Fruit fly (Drosophila melanogaster) whole organism, pupa: ENCODE results near the gene sff.

Experiments
- CG10348 ChIP-seq: fragments of 200-800 bp; sonication (Bioruptor generic); IDR thresholded peaks from 2 replicates; pipeline ENCODE4 v1.3.6; 2022; ENCODE audit warnings: missing biosample characterization, missing genetic modification characterization
- CG12605 ChIP-seq: fragments of 200-800 bp; sonication (Bioruptor generic); IDR thresholded peaks from 2 replicates; pipeline ENCODE4 v1.3.6; 2022; ENCODE audit warnings: missing biosample characterization, missing genetic modification characterization
- CG13204 ChIP-seq: fragments of 200-800 bp; sonication (Bioruptor generic); optimal IDR thresholded peaks from 2 replicates; lab custom pipeline; 2018; ENCODE audit warnings: missing biosample characterization, mild to moderate bottlenecking, missing genetic modification characterization, moderate library complexity
- CG14655 ChIP-seq: fragments of 200-800 bp; sonication (Bioruptor generic); optimal IDR thresholded peaks from 3 replicates; lab custom pipeline; 2017; ENCODE audit warnings: mild to moderate bottlenecking, missing biosample characterization, missing genetic modification reagents, missing genetic modification characterization
- CG15710 ChIP-seq: fragments of 200-800 bp; sonication (Bioruptor generic); optimal IDR thresholded peaks from 2 replicates; lab custom pipeline; 2018; ENCODE audit warnings: missing biosample characterization, mild to moderate bottlenecking, missing genetic modification characterization, moderate library complexity
- CG17806 ChIP-seq: fragments of 200-800 bp; sonication (Bioruptor generic); optimal IDR thresholded peaks from 2 replicates; lab custom pipeline; 2018; ENCODE audit warnings: missing biosample characterization, mild to moderate bottlenecking, missing genetic modification characterization, moderate library complexity
- CG32121 ChIP-seq: fragments of 200-800 bp; sonication (Bioruptor generic); IDR thresholded peaks from 2 replicates; pipeline ENCODE4 v1.3.6; 2022; ENCODE audit warnings: missing biosample characterization, missing genetic modification characterization
- CG34367 ChIP-seq: fragments of 200-800 bp; sonication (Bioruptor generic); optimal IDR thresholded peaks from 2 replicates; lab custom pipeline; 2018; ENCODE audit warnings: missing biosample characterization, mild to moderate bottlenecking, missing genetic modification characterization
- CG4496 ChIP-seq: fragments of 200-800 bp; sonication (Bioruptor generic); IDR thresholded peaks from 3 replicates; pipeline ENCODE4 v1.3.6; 2022; ENCODE audit warnings: missing biosample characterization, missing genetic modification characterization
- CG8159 ChIP-seq: fragments of 200-800 bp; sonication (Bioruptor generic); optimal IDR thresholded peaks from 3 replicates; lab custom pipeline; 2018; ENCODE audit warnings: missing biosample characterization, mild to moderate bottlenecking, missing genetic modification characterization, moderate library complexity
- CG8301 ChIP-seq: fragments of 200-800 bp; sonication (Bioruptor generic); optimal IDR thresholded peaks from 2 replicates; lab custom pipeline; 2018; ENCODE audit warnings: missing biosample characterization, mild to moderate bottlenecking, missing genetic modification characterization
- CG9948 ChIP-seq: fragments of 200-800 bp; sonication (Bioruptor generic); optimal IDR thresholded peaks from 2 replicates; lab custom pipeline; 2018; ENCODE audit warnings: missing biosample characterization, mild to moderate bottlenecking, missing genetic modification characterization, moderate library complexity
- D1 ChIP-seq: fragments of 200-800 bp; sonication (Bioruptor generic); optimal IDR thresholded peaks from 2 replicates; lab custom pipeline; 2018; ENCODE audit warnings: missing biosample characterization, mild to moderate bottlenecking, missing genetic modification characterization, moderate library complexity
- EcR ChIP-seq: fragments of 200-800 bp; sonication (Bioruptor generic); optimal IDR thresholded peaks from 3 replicates; lab custom pipeline; 2019; ENCODE audit warnings: missing biosample characterization, missing genetic modification characterization, mild to moderate bottlenecking, moderate library complexity, missing genetic modification reagents
- Ets98B ChIP-seq: fragments of 200-800 bp; sonication (Bioruptor generic); IDR thresholded peaks from 2 replicates; pipeline ENCODE4 v1.3.6; 2022; ENCODE audit warnings: missing biosample characterization, missing genetic modification characterization
- Pif1A ChIP-seq: fragments of 200-800 bp; sonication (Bioruptor generic); optimal IDR thresholded peaks from 3 replicates; lab custom pipeline; 2016; ENCODE audit warnings: missing biosample characterization, missing genetic modification characterization
- Pif1B ChIP-seq: fragments of 200-800 bp; sonication (Bioruptor generic); optimal IDR thresholded peaks from 3 replicates; lab custom pipeline; 2016; ENCODE audit warnings: missing biosample characterization, missing genetic modification characterization
- Snoo ChIP-seq: fragments of 200-800 bp; sonication (Bioruptor generic); optimal IDR thresholded peaks from 3 replicates; lab custom pipeline; 2017; ENCODE audit warnings: missing biosample characterization, mild to moderate bottlenecking, missing genetic modification characterization, inconsistent platforms
- fd96Ca ChIP-seq: fragments of 200-800 bp; sonication (Bioruptor generic); IDR thresholded peaks from 3 replicates; pipeline ENCODE4 v1.3.6; 2022; ENCODE audit warnings: missing biosample characterization, missing genetic modification characterization
- gl ChIP-seq: fragments of 200-800 bp; sonication (Bioruptor generic); optimal IDR thresholded peaks from 2 replicates; lab custom pipeline; 2018; ENCODE audit warnings: missing biosample characterization, mild to moderate bottlenecking, missing genetic modification characterization
- rn ChIP-seq: fragments of 200-800 bp; sonication (Bioruptor generic); IDR thresholded peaks from 2 replicates; pipeline ENCODE4 v1.3.6; 2022; ENCODE audit warnings: missing biosample characterization, missing genetic modification characterization

sff gene

DNA sequence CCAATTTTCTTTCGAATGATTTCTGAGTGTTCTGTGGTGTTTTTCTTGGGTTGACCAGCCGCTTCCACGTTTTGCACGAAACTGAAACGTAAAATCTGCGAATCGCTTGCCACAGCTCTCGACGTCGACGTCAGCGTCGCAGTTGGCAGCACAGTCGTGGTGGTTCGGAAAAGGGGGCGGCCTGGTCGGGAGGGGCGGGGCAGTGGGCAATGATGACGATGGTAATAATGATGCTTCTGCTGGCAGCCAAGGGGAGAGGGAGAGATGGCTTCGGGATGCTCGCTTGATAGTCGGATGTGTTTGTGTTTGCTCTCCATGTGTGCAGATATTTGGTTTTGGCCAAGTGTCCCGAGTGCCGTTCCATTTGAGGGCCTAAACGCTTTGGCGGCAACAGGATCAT lies 28.2 kb upstream of the sff start:
- TF ChIP-seq CG4496, result peak; percentile 75
- TF ChIP-seq CG10348, result 0 out of 2 replicates have a peak, but pooled peaks have one; percentile 13
- TF ChIP-seq CG9948 (tag; lab: Kevin White, UChicago), result no peak
- TF ChIP-seq gl (tag; lab: Kevin White, UChicago), result no peak
- TF ChIP-seq CG15710 (tag; lab: Kevin White, UChicago), result no peak
- TF ChIP-seq Snoo (tag; lab: Kevin White, UChicago), result no peak
- TF ChIP-seq CG17806, result no peak
- TF ChIP-seq EcR (GFP tag; lab: Kevin White, UChicago), result peak; percentile 28
- TF ChIP-seq Pif1A (GFP tag; lab: Kevin White, UChicago), result no peak
- peak; percentile 56 for TF ChIP-seq CG32121
- TF ChIP-seq CG12605 (GFP tag; lab: Robert Waterston, UW), result peak; percentile 45; the same call in 1 of the 2 replicates
- peak; percentile 75 for TF ChIP-seq CG13204 (GFP tag; lab: Kevin White, UChicago)

DNA sequence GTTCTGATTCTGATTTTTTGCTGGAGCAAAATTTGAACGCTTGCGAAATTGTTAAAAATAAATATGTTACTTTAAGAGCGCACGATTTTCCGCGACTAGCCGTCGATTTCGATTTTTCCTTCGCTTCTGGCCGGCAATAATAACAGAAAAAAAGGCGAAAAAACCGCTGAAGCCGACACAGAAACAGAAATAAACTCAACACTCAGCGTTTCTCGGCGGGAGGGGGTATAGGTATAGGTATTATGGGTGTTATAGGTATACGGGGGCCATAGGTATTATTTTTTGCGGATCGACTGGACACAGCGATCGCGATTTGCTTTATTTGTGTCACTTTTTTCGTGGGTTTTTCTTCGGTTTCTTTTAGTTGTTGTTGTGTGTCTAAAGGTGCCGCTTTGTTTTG lies 27.6 kb upstream of the sff start:
- no peak for TF ChIP-seq CG10348
- no peak for TF ChIP-seq CG8159 (tag; lab: Kevin White, UChicago)
- TF ChIP-seq Pif1A (GFP tag; lab: Kevin White, UChicago), result no peak
- TF ChIP-seq D1 (tag; lab: Kevin White, UChicago), result no peak
- no peak for TF ChIP-seq CG8301
- peak; percentile 13; the same call in 1 of the 3 replicates for TF ChIP-seq fd96Ca (GFP tag; lab: Robert Waterston, UW)

DNA sequence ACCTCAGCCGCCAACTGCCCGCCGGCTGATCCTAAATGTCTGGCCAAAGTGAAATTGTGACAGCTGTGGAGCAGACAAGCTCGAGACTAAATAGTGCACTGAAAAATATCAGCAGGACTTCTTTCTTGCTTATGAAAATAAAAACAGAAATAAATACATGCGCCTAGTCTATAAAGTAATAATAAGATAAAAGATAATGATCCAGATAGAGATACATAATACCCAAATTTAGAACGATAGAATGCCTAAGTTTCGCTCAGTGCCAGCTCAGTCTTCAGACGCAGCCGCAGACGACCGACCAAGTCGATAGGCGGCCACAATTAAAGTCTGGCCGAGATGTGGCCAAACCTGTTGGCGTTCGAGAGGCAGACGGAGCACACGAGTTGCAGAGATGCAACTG lies 16.2 kb upstream of the sff start:
- TF ChIP-seq EcR (GFP tag; lab: Kevin White, UChicago) (no peak), CG17806 (no peak), CG12605 (GFP tag; lab: Robert Waterston, UW) (peak; percentile 90), Ets98B (GFP tag; lab: Robert Waterston, UW) (peak; percentile 96), CG14655 (GFP tag; lab: Kevin White, UChicago) (peak; percentile 90), CG15710 (tag; lab: Kevin White, UChicago) (peak; percentile 88), CG9948 (tag; lab: Kevin White, UChicago) (peak; percentile 76), CG8301 (peak; percentile 92), D1 (tag; lab: Kevin White, UChicago) (no peak), CG8159 (tag; lab: Kevin White, UChicago) (peak; percentile 86), rn (peak; percentile 88), CG32121 (peak; percentile 95), Pif1B (GFP tag; lab: Kevin White, UChicago) (peak; percentile 87), fd96Ca (GFP tag; lab: Robert Waterston, UW) (peak; percentile 91), gl (tag; lab: Kevin White, UChicago) (no peak), Pif1A (GFP tag; lab: Kevin White, UChicago) (peak; percentile 78), CG34367 (peak; percentile 83), CG10348 (peak; percentile 81), Snoo (tag; lab: Kevin White, UChicago) (peak; percentile 95), CG4496 (peak; percentile 97), CG13204 (GFP tag; lab: Kevin White, UChicago) (peak; percentile 68)

- TF ChIP-seq CG8301 (no peak), Pif1B (GFP tag; lab: Kevin White, UChicago) (no peak)
Measured at dm6 chr3L:15924319-15924718, 342 bp downstream of the sff start.

DNA sequence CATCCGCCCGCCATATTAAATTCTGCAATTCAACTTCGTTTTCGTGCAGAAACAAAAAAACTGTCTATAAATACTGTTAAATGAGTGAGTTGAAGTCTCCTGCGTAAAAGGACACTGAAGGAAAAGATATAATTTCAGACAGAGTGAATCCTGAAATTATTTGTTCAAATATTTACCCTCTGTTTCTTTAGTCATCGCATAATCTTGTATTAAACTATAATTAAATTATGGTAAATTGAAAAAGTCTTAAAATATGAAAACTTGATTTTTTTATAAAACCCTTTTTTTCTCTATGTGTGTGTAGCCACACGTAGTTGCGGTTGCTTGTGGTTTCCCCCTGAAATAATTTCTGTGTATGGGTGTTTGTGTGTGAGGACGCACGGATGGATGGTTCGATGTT lies 1.3 kb downstream of the sff start:
- TF ChIP-seq CG9948 (tag; lab: Kevin White, UChicago) (no peak), CG15710 (tag; lab: Kevin White, UChicago) (peak; percentile 33), CG17806 (peak; percentile 14), CG8159 (tag; lab: Kevin White, UChicago) (peak; percentile 50), CG10348 (no peak), Pif1A (GFP tag; lab: Kevin White, UChicago) (peak; percentile 14)

DNA sequence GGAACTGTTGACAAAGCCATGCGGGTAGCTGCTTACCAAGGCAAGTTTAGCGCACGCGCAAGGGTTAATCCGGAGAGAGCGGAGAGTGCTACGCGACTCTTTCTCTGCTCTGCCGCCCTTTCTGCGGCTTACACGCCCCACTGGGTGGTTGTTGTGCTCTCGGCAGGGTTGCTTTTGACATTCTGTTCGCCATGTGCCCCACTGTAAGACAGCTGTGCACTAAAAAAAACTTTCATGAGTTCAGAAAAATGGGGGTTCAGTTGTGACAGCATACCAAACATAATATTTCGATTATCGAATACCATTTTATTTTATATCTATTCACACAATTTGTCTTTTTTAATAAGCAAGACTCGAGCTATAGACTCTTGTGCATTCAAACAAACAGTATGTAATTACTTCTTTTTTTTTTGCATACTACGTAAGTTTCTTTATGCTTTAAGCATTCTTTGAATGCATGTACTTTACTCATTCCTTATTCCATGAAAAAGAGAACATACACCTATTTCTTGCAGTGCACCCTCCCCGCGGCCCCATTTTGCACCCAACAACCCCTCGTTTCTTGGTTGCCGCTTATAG lies 3.5 kb downstream of the sff start:
- TF ChIP-seq CG15710 (tag; lab: Kevin White, UChicago), result peak; percentile 44
- peak; percentile 4 for TF ChIP-seq CG34367
- TF ChIP-seq CG14655 (GFP tag; lab: Kevin White, UChicago), result peak; percentile 49
- no peak for TF ChIP-seq gl (tag; lab: Kevin White, UChicago)
- peak; percentile 19 for TF ChIP-seq CG9948 (tag; lab: Kevin White, UChicago)
- 0 out of 2 replicates have a peak, but pooled peaks have one; percentile 16 for TF ChIP-seq rn
- TF ChIP-seq CG8159 (tag; lab: Kevin White, UChicago), result peak; percentile 62
- peak; percentile 24 for TF ChIP-seq CG8301
- peak; percentile 23 for TF ChIP-seq Pif1A (GFP tag; lab: Kevin White, UChicago)
- TF ChIP-seq CG4496, result no peak

dm6 chr3L:15906262-15906661 lies 18.4 kb downstream of the sff start:
- no peak for TF ChIP-seq CG17806
- TF ChIP-seq rn, result no peak
- TF ChIP-seq CG8159 (tag; lab: Kevin White, UChicago), result no peak
- no peak for TF ChIP-seq CG10348
- no peak for TF ChIP-seq Pif1B (GFP tag; lab: Kevin White, UChicago)
- TF ChIP-seq CG8301, result no peak
- no peak for TF ChIP-seq CG34367
- TF ChIP-seq CG12605 (GFP tag; lab: Robert Waterston, UW), result no peak
- no peak for TF ChIP-seq CG9948 (tag; lab: Kevin White, UChicago)
- no peak for TF ChIP-seq CG32121
- no peak for TF ChIP-seq Snoo (tag; lab: Kevin White, UChicago)
- TF ChIP-seq D1 (tag; lab: Kevin White, UChicago), result no peak
- TF ChIP-seq CG14655 (GFP tag; lab: Kevin White, UChicago), result no peak
- TF ChIP-seq fd96Ca (GFP tag; lab: Robert Waterston, UW), result no peak
- no peak for TF ChIP-seq Ets98B (GFP tag; lab: Robert Waterston, UW)
- no peak for TF ChIP-seq EcR (GFP tag; lab: Kevin White, UChicago)
- no peak for TF ChIP-seq CG15710 (tag; lab: Kevin White, UChicago)
- TF ChIP-seq gl (tag; lab: Kevin White, UChicago), result no peak
